Fruit fly (Drosophila melanogaster) whole organism, embryonic: ENCODE results near the gene N.

Experiments used
- CG1024 ChIP-seq: fragments of 200-800 bp; sonication (Bioruptor generic); IDR thresholded peaks from 2 replicates; pipeline ENCODE4 v1.3.6; 2022; ENCODE audit warnings: missing biosample characterization, missing genetic modification characterization
- CG10565 ChIP-seq: fragments of 200-800 bp; sonication (Bioruptor generic); optimal IDR thresholded peaks from 3 replicates; lab custom pipeline; 2016; ENCODE audit warnings: missing biosample characterization, mild to moderate bottlenecking, missing genetic modification characterization
- CG11247 ChIP-seq: fragments of 200-800 bp; sonication (Bioruptor generic); IDR thresholded peaks from 2 replicates; pipeline ENCODE4 v1.3.6; 2022; ENCODE audit warnings: missing biosample characterization, missing genetic modification characterization
- CG12236 ChIP-seq: fragments of 200-800 bp; sonication (Bioruptor generic); optimal IDR thresholded peaks from 2 replicates; lab custom pipeline; 2016; ENCODE audit warnings: missing biosample characterization, missing genetic modification characterization
- CG14710 ChIP-seq: fragments of 200-800 bp; sonication (Bioruptor generic); optimal IDR thresholded peaks from 3 replicates; lab custom pipeline; 2019; ENCODE audit warnings: missing biosample characterization, mild to moderate bottlenecking, missing genetic modification characterization, moderate library complexity
- CG15696 ChIP-seq: fragments of 200-800 bp; sonication (Bioruptor generic); optimal IDR thresholded peaks from 2 replicates; lab custom pipeline; 2019; ENCODE audit warnings: missing biosample characterization, mild to moderate bottlenecking, missing genetic modification characterization, moderate library complexity
- CG1602 ChIP-seq: fragments of 200-800 bp; sonication (Bioruptor generic); optimal IDR thresholded peaks from 3 replicates; lab custom pipeline; 2016; ENCODE audit warnings: missing biosample characterization, missing genetic modification characterization
- CG1603 ChIP-seq: fragments of 200-800 bp; sonication (Bioruptor generic); optimal IDR thresholded peaks from 2 replicates; lab custom pipeline; 2019; ENCODE audit warnings: missing biosample characterization, mild to moderate bottlenecking, missing genetic modification characterization, moderate library complexity
- CG16813 ChIP-seq: fragments of 200-800 bp; sonication (Bioruptor generic); IDR thresholded peaks from 3 replicates; pipeline ENCODE4 v1.3.6; 2022; ENCODE audit warnings: missing biosample characterization, missing genetic modification characterization; ENCODE audit not compliant: partially characterized antibody
- CG2889 ChIP-seq: fragments of 200-800 bp; sonication (Bioruptor generic); IDR thresholded peaks from 3 replicates; pipeline ENCODE4 v1.3.6; 2022; ENCODE audit warnings: missing biosample characterization, missing genetic modification characterization
- CG30020 ChIP-seq: fragments of 200-800 bp; optimal IDR thresholded peaks from 2 replicates; lab custom pipeline; 2019; ENCODE audit warnings: missing biosample characterization, mild to moderate bottlenecking, missing genetic modification characterization, moderate library complexity
- CG31441 ChIP-seq: fragments of 200-800 bp; sonication (Bioruptor generic); IDR thresholded peaks from 2 replicates; pipeline ENCODE4 v1.3.6; 2022; ENCODE audit warnings: missing biosample characterization, missing genetic modification characterization
- CG3163 ChIP-seq: fragments of 200-800 bp; sonication (Bioruptor generic); optimal IDR thresholded peaks from 3 replicates; lab custom pipeline; 2016; ENCODE audit warnings: missing biosample characterization, missing genetic modification characterization
- CG3726 ChIP-seq: fragments of 200-800 bp; sonication (Bioruptor generic); IDR thresholded peaks from 3 replicates; pipeline ENCODE4, ENCODE4 v1.3.6; 2022; ENCODE audit warnings: missing biosample characterization, missing genetic modification characterization
- CG4360 ChIP-seq: fragments of 200-800 bp; sonication (Bioruptor generic); IDR thresholded peaks from 2 replicates; pipeline ENCODE4 v1.3.6; 2022; ENCODE audit warnings: missing biosample characterization, missing genetic modification characterization
- CG4820 ChIP-seq: fragments of 200-800 bp; sonication (Bioruptor generic); optimal IDR thresholded peaks from 3 replicates; lab custom pipeline; 2016; ENCODE audit warnings: missing biosample characterization, missing genetic modification characterization
- CG6254 ChIP-seq: fragments of 200-800 bp; sonication (Bioruptor generic); optimal IDR thresholded peaks from 3 replicates; lab custom pipeline; 2017; ENCODE audit warnings: mild to moderate bottlenecking, missing biosample characterization, missing genetic modification reagents, missing genetic modification characterization
- CG7928 ChIP-seq: fragments of 200-800 bp; sonication (Bioruptor generic); optimal IDR thresholded peaks from 2 replicates; lab custom pipeline; 2017; ENCODE audit warnings: missing biosample characterization, mild to moderate bottlenecking, missing genetic modification characterization
- CG9727 ChIP-seq: fragments of 200-800 bp; sonication (Bioruptor generic); optimal IDR thresholded peaks from 3 replicates; lab custom pipeline; 2017; ENCODE audit warnings: missing biosample characterization, mild to moderate bottlenecking, missing genetic modification characterization
- Dad ChIP-seq: fragments of 200-800 bp; sonication (Bioruptor generic); optimal IDR thresholded peaks from 3 replicates; lab custom pipeline; 2016; ENCODE audit warnings: missing biosample characterization, missing genetic modification characterization
- Deaf1 ChIP-seq: fragments of 200-800 bp; optimal IDR thresholded peaks from 3 replicates; lab custom pipeline; 2019; ENCODE audit warnings: missing biosample characterization, mild to moderate bottlenecking, missing genetic modification characterization, moderate library complexity
- Dfd ChIP-seq, 2 experiments: fragments of >200 bp; optimal IDR thresholded peaks; 2 replicates each; lab custom pipeline; 2017; ENCODE audit warnings: missing biosample characterization in 2 of 2, missing genetic modification characterization in 2 of 2
- Dref ChIP-seq: fragments of 200-800 bp; sonication (Bioruptor generic); IDR thresholded peaks from 2 replicates; pipeline ENCODE4 v1.3.6; 2022; ENCODE audit warnings: missing biosample characterization, missing genetic modification characterization
- E2f1 ChIP-seq: fragments of 200-800 bp; sonication (Bioruptor generic); IDR thresholded peaks from 2 replicates; pipeline ENCODE4 v1.3.6; 2022; ENCODE audit warnings: missing biosample characterization, missing genetic modification characterization
- ERR ChIP-seq: fragments of 200-800 bp; sonication (Bioruptor generic); optimal IDR thresholded peaks from 2 replicates; lab custom pipeline; 2016; ENCODE audit warnings: missing biosample characterization, missing genetic modification characterization
- Fer1 ChIP-seq: fragments of 200-800 bp; sonication (Bioruptor generic); optimal IDR thresholded peaks from 2 replicates; lab custom pipeline; 2017; ENCODE audit warnings: missing biosample characterization, mild to moderate bottlenecking, missing genetic modification characterization
- Hmx ChIP-seq: fragments of 200-800 bp; sonication (Bioruptor generic); optimal IDR thresholded peaks from 2 replicates; lab custom pipeline; 2016; ENCODE audit warnings: missing biosample characterization, missing genetic modification characterization
- Hr78 ChIP-seq, 2 experiments: fragments of 200-800 bp in 1 of 2; fragments of >200 bp in 1 of 2; sonication (Bioruptor generic) in 1 of 2; optimal IDR thresholded peaks; 2 replicates each; lab custom pipeline; 2017 to 2019; ENCODE audit warnings: missing biosample characterization in 2 of 2, missing genetic modification characterization in 2 of 2, mild to moderate bottlenecking in 1 of 2, moderate library complexity in 1 of 2
- MTF-1 ChIP-seq: fragments of 200-800 bp; sonication (Bioruptor generic); optimal IDR thresholded peaks from 2 replicates; lab custom pipeline; 2018; ENCODE audit warnings: missing biosample characterization, mild to moderate bottlenecking, missing genetic modification characterization, borderline replicate concordance
- Side ChIP-seq: fragments of 200-800 bp; sonication (Bioruptor generic); optimal IDR thresholded peaks from 2 replicates; lab custom pipeline; 2016; ENCODE audit warnings: missing biosample characterization, missing genetic modification characterization
- Sin3A ChIP-seq: fragments of >200 bp; optimal IDR thresholded peaks from 2 replicates; lab custom pipeline; 2018
- Six4 ChIP-seq: fragments of 200-800 bp; sonication (Bioruptor generic); optimal IDR thresholded peaks from 2 replicates; lab custom pipeline; 2016; ENCODE audit warnings: missing biosample characterization, missing genetic modification characterization
- Stat92E ChIP-seq, 3 experiments: fragments of >200 bp in 2 of 3; fragments of 200-800 bp in 1 of 3; sonication (Bioruptor generic) in 1 of 3; optimal IDR thresholded peaks; 2 replicates each; lab custom pipeline; 2017 to 2019; ENCODE audit warnings: missing biosample characterization in 3 of 3, missing genetic modification characterization in 3 of 3, mild to moderate bottlenecking in 1 of 3, moderate library complexity in 1 of 3
- ab ChIP-seq: fragments of 200-800 bp; sonication (Bioruptor generic); optimal IDR thresholded peaks from 2 replicates; lab custom pipeline; 2016; ENCODE audit warnings: missing biosample characterization, missing genetic modification characterization
- crc ChIP-seq: fragments of 200-800 bp; sonication (Bioruptor generic); optimal IDR thresholded peaks from 2 replicates; lab custom pipeline; 2016; ENCODE audit warnings: missing biosample characterization, missing genetic modification characterization
- crol ChIP-seq: fragments of 200-800 bp; sonication (Bioruptor generic); IDR thresholded peaks from 2 replicates; pipeline ENCODE4 v1.3.6; 2022; ENCODE audit warnings: missing biosample characterization, missing genetic modification characterization
- dati ChIP-seq: fragments of 200-800 bp; sonication (Bioruptor generic); IDR thresholded peaks from 2 replicates; pipeline ENCODE4 v1.3.6; 2022; ENCODE audit warnings: missing biosample characterization, missing genetic modification characterization
- dm ChIP-seq: fragments of 200-800 bp; sonication (Bioruptor generic); optimal IDR thresholded peaks from 3 replicates; lab custom pipeline; 2016; ENCODE audit warnings: missing biosample characterization, missing genetic modification characterization
- ems ChIP-seq: fragments of 200-800 bp; sonication (Bioruptor generic); optimal IDR thresholded peaks from 3 replicates; lab custom pipeline; 2016; ENCODE audit warnings: missing biosample characterization, missing genetic modification characterization
- fd96Cb ChIP-seq: fragments of 200-800 bp; sonication (Bioruptor generic); optimal IDR thresholded peaks from 2 replicates; lab custom pipeline; 2018; ENCODE audit warnings: missing biosample characterization, mild to moderate bottlenecking, missing genetic modification characterization, moderate library complexity
- ind ChIP-seq: fragments of 200-800 bp; sonication (Bioruptor generic); optimal IDR thresholded peaks from 3 replicates; lab custom pipeline; 2016; ENCODE audit warnings: missing biosample characterization, missing genetic modification characterization
- jing ChIP-seq: fragments of 200-800 bp; sonication (Bioruptor generic); optimal IDR thresholded peaks from 2 replicates; lab custom pipeline; 2018; ENCODE audit warnings: missing biosample characterization, mild to moderate bottlenecking, missing genetic modification characterization
- lab ChIP-seq: fragments of 200-800 bp; sonication (Bioruptor generic); optimal IDR thresholded peaks from 3 replicates; lab custom pipeline; 2017; ENCODE audit warnings: missing biosample characterization, missing genetic modification characterization, mild to moderate bottlenecking, moderate library complexity, missing genetic modification reagents
- otp ChIP-seq: fragments of 200-800 bp; sonication (Bioruptor generic); IDR thresholded peaks from 3 replicates; pipeline ENCODE4, ENCODE4 v1.3.6; 2022; ENCODE audit warnings: missing biosample characterization, missing genetic modification characterization
- pfk ChIP-seq: fragments of 200-800 bp; sonication (Bioruptor generic); optimal IDR thresholded peaks from 2 replicates; lab custom pipeline; 2018; ENCODE audit warnings: missing biosample characterization, mild to moderate bottlenecking, missing genetic modification characterization, moderate library complexity
- pnt ChIP-seq: fragments of 200-800 bp; sonication (Bioruptor generic); optimal IDR thresholded peaks from 3 replicates; lab custom pipeline; 2016; ENCODE audit warnings: missing biosample characterization, missing genetic modification characterization
- row ChIP-seq: fragments of 200-800 bp; sonication (Bioruptor generic); IDR thresholded peaks from 3 replicates; pipeline ENCODE4 v1.3.6; 2022; ENCODE audit warnings: missing biosample characterization, missing genetic modification characterization
- slou ChIP-seq: fragments of 200-800 bp; sonication (Bioruptor generic); optimal IDR thresholded peaks from 3 replicates; lab custom pipeline; 2016; ENCODE audit warnings: missing biosample characterization, missing genetic modification characterization
- tll ChIP-seq, 2 experiments: fragments of 200-800 bp in 1 of 2; fragments of >200 bp in 1 of 2; sonication (Bioruptor generic) in 1 of 2; optimal IDR thresholded peaks; 2 replicates each; lab custom pipeline; 2017 to 2019; ENCODE audit warnings: missing biosample characterization in 2 of 2, missing genetic modification characterization in 2 of 2, mild to moderate bottlenecking in 1 of 2, moderate library complexity in 1 of 2
- twi ChIP-seq: fragments of 200-800 bp; optimal IDR thresholded peaks from 2 replicates; lab custom pipeline; 2019; ENCODE audit warnings: missing biosample characterization, mild to moderate bottlenecking, missing genetic modification characterization, moderate library complexity
- unc-4 ChIP-seq: fragments of 200-800 bp; sonication (Bioruptor generic); IDR thresholded peaks from 2 replicates; pipeline ENCODE4 v1.3.6; 2022; ENCODE audit warnings: missing biosample characterization, missing genetic modification characterization; ENCODE audit not compliant: partially characterized antibody
- zen2 ChIP-seq: fragments of 200-800 bp; sonication (Bioruptor generic); IDR thresholded peaks from 3 replicates; pipeline ENCODE4 v1.3.6; 2022; ENCODE audit warnings: missing biosample characterization, missing genetic modification characterization; ENCODE audit not compliant: partially characterized antibody

N gene

dm6 chrX:3096324-3096723, 38.3 kb upstream of the N start (continued):
- no peak for TF ChIP-seq Deaf1 (tag; lab: Kevin White, UChicago)
- TF ChIP-seq Fer1 (GFP tag; lab: Kevin White, UChicago): no peak
- peak; percentile 1 for TF ChIP-seq Six4 (GFP tag; lab: Kevin White, UChicago)
- no peak for TF ChIP-seq CG3163 (GFP tag; lab: Kevin White, UChicago)
- no peak for TF ChIP-seq CG11247 (GFP tag; lab: Robert Waterston, UW)
- no peak for TF ChIP-seq crc (GFP tag; lab: Kevin White, UChicago)
- TF ChIP-seq twi (tag; lab: Kevin White, UChicago): no peak
- peak; percentile 71 for TF ChIP-seq CG6254 (GFP tag; lab: Kevin White, UChicago)
- no peak for TF ChIP-seq CG7928 (GFP tag; lab: Kevin White, UChicago)
- TF ChIP-seq ind (GFP tag; lab: Kevin White, UChicago): peak; percentile 18
- TF ChIP-seq CG3726 (GFP tag; lab: Robert Waterston, UW): no peak
- TF ChIP-seq Dad (GFP tag; lab: Kevin White, UChicago): no peak
- TF ChIP-seq dm (GFP tag; lab: Kevin White, UChicago): no peak
- peak; percentile 3; the same call in 1 of the 2 replicates for TF ChIP-seq CG4360 (GFP tag; lab: Robert Waterston, UW)
- no peak for TF ChIP-seq Hr78 (GFP tag; optimal IDR thresholded peaks at IDR 0.05; lab: Kevin White, UChicago)
- no peak for TF ChIP-seq Dref (GFP tag; lab: Robert Waterston, UW)
- TF ChIP-seq CG14710 (tag; lab: Kevin White, UChicago): peak; percentile 39
- TF ChIP-seq row (GFP tag; lab: Robert Waterston, UW): no peak
- TF ChIP-seq jing (GFP tag; lab: Kevin White, UChicago): no peak
- no peak for TF ChIP-seq Stat92E (GFP tag; optimal IDR thresholded peaks at IDR 0.05; lab: Kevin White, UChicago)
- no peak for TF ChIP-seq ERR (GFP tag; lab: Kevin White, UChicago)
- no peak for TF ChIP-seq slou (GFP tag; lab: Kevin White, UChicago)
- TF ChIP-seq CG1024: peak; percentile 54
- no peak for TF ChIP-seq CG12236 (GFP tag; lab: Kevin White, UChicago)
- no peak for TF ChIP-seq CG2889 (GFP tag; lab: Robert Waterston, UW)
- TF ChIP-seq CG16813: no peak
- no peak for TF ChIP-seq CG30020 (tag; lab: Kevin White, UChicago)
- TF ChIP-seq lab (GFP tag; lab: Kevin White, UChicago): peak; percentile 36
- peak; percentile 56 for TF ChIP-seq fd96Cb (tag; lab: Kevin White, UChicago)
- TF ChIP-seq CG31441 (GFP tag; lab: Robert Waterston, UW): no peak
- TF ChIP-seq E2f1 (GFP tag; lab: Robert Waterston, UW): no peak
- TF ChIP-seq MTF-1 (GFP tag; lab: Kevin White, UChicago): no peak
- TF ChIP-seq CG15696 (tag; lab: Kevin White, UChicago): peak; percentile 29
- no peak for TF ChIP-seq ems (GFP tag; lab: Kevin White, UChicago)
- TF ChIP-seq ab: no peak
- no peak for TF ChIP-seq CG10565 (GFP tag; lab: Kevin White, UChicago)
- TF ChIP-seq CG1602 (GFP tag; lab: Kevin White, UChicago): no peak
- peak; percentile 43 for TF ChIP-seq CG4820 (GFP tag; lab: Kevin White, UChicago)
- TF ChIP-seq otp (GFP tag; lab: Robert Waterston, UW): no peak
- no peak for TF ChIP-seq Dfd (GFP tag; optimal IDR thresholded peaks at IDR 0.05; lab: Kevin White, UChicago)
- TF ChIP-seq Side (GFP tag; lab: Kevin White, UChicago): no peak
- TF ChIP-seq Hmx (GFP tag; lab: Kevin White, UChicago): no peak
- TF ChIP-seq CG1603 (tag; lab: Kevin White, UChicago): no peak
- no peak for TF ChIP-seq zen2 (GFP tag; lab: Robert Waterston, UW)
- peak; percentile 19 for TF ChIP-seq CG9727 (GFP tag; lab: Kevin White, UChicago)
- TF ChIP-seq pnt (GFP tag; lab: Kevin White, UChicago): no peak
- TF ChIP-seq crol: no peak
- no peak for TF ChIP-seq tll (GFP tag; optimal IDR thresholded peaks at IDR 0.05; lab: Kevin White, UChicago)
- no peak for TF ChIP-seq Sin3A (lab: Kevin White, UChicago)
- TF ChIP-seq pfk (GFP tag; lab: Kevin White, UChicago): no peak
- no peak for TF ChIP-seq unc-4 (GFP tag; lab: Robert Waterston, UW)
- TF ChIP-seq dati (GFP tag; lab: Robert Waterston, UW): no peak
